Fruit fly (Drosophila melanogaster): ENCODE data around the gene Polr2H.

Polr2H gene

dm6 chr3L:21727013-21727727, 1.6 kb upstream of the Polr2H start (continued):
- TF ChIP-seq Sry-β (GFP tag; optimal IDR thresholded peaks at IDR 0.05) (no peak), CG4617 (GFP tag; optimal IDR thresholded peaks at IDR 0.05; ENCODE audit: borderline replicate concordance) (no peak), pan (optimal IDR thresholded peaks at IDR 0.05) (no peak), pan (GFP tag; optimal IDR thresholded peaks at IDR 0.05 in 1 of 2, IDR thresholded peaks at IDR 0.05 in 1 of 2) (no peak), sd (tag; optimal IDR thresholded peaks at IDR 0.05) (no peak), ac (GFP tag; optimal IDR thresholded peaks at IDR 0.05) (no peak), CG12744 (GFP tag; optimal IDR thresholded peaks at IDR 0.05) (no peak), kni (GFP tag; optimal IDR thresholded peaks at IDR 0.05) (no peak), hb (GFP tag; IDR thresholded peaks at IDR 0.05; ENCODE audit: partially characterized antibody) (no peak), E2f1 (GFP tag; IDR thresholded peaks at IDR 0.05) (no peak), CG9609 (GFP tag; optimal IDR thresholded peaks at IDR 0.05) (no peak), h (optimal IDR thresholded peaks at IDR 0.05) (no peak), CG15601 (tag; optimal IDR thresholded peaks at IDR 0.05) (peak; percentile 4), Dip3 (GFP tag; optimal IDR thresholded peaks at IDR 0.05) (no peak), CG10267 (tag; optimal IDR thresholded peaks at IDR 0.05) (peak; percentile 27), dysf (GFP tag; IDR thresholded peaks at IDR 0.05) (no peak), ATbp (GFP tag; optimal IDR thresholded peaks at IDR 0.05) (peak; percentile 12), nau (GFP tag; optimal IDR thresholded peaks at IDR 0.05) (no peak), ap (GFP tag; IDR thresholded peaks at IDR 0.05) (no peak), CG30020 (tag; optimal IDR thresholded peaks at IDR 0.05) (no peak), Dbx (GFP tag; IDR thresholded peaks at IDR 0.05) (no peak), mirr (GFP tag; optimal IDR thresholded peaks at IDR 0.05) (no peak), CG13424 (tag; optimal IDR thresholded peaks at IDR 0.05) (peak; percentile 35), CG15011 (GFP tag; optimal IDR thresholded peaks at IDR 0.05) (no peak), ara (GFP tag; IDR thresholded peaks at IDR 0.05) (no peak), fd96Cb (tag; optimal IDR thresholded peaks at IDR 0.05) (peak; percentile 38), hkb (optimal IDR thresholded peaks at IDR 0.05) (no peak), hkb (GFP tag; IDR thresholded peaks at IDR 0.05) (no peak), gcm (GFP tag; optimal IDR thresholded peaks at IDR 0.05) (no peak), CG7963 (GFP tag; IDR thresholded peaks at IDR 0.05; ENCODE audit: partially characterized antibody) (no peak), HLH3B (GFP tag; IDR thresholded peaks at IDR 0.05) (no peak), Camta (GFP tag; optimal IDR thresholded peaks at IDR 0.05) (no peak), usp (GFP tag; optimal IDR thresholded peaks at IDR 0.05) (no peak), slou (GFP tag; optimal IDR thresholded peaks at IDR 0.05) (no peak), CG17385 (GFP tag; optimal IDR thresholded peaks at IDR 0.05) (no peak), sr (GFP tag; IDR thresholded peaks at IDR 0.05) (no peak), TFAM (GFP tag; optimal IDR thresholded peaks at IDR 0.05) (no peak), Doc2 (GFP tag; IDR thresholded peaks at IDR 0.05) (no peak), CG11085 (GFP tag; IDR thresholded peaks at IDR 0.05) (no peak), jing (GFP tag; optimal IDR thresholded peaks at IDR 0.05) (no peak), CG6791 (GFP tag; IDR thresholded peaks at IDR 0.05; ENCODE audit: partially characterized antibody) (no peak), CG15514 (GFP tag; optimal IDR thresholded peaks at IDR 0.05) (no peak), CG43689 (GFP tag; IDR thresholded peaks at IDR 0.05) (no peak), CG14441 (GFP tag; IDR thresholded peaks at IDR 0.05) (no peak), lab (GFP tag; optimal IDR thresholded peaks at IDR 0.05) (no peak), tgo (GFP tag; IDR thresholded peaks at IDR 0.05) (no peak), CG13775 (GFP tag; optimal IDR thresholded peaks at IDR 0.05) (no peak), CHES-1-like (GFP tag; optimal IDR thresholded peaks at IDR 0.05) (no peak), CG15073 (GFP tag; optimal IDR thresholded peaks at IDR 0.05) (no peak), Elba2 (GFP tag; optimal IDR thresholded peaks at IDR 0.05) (no peak), esg (GFP tag; conservative IDR thresholded peaks at IDR 0.05) (no peak)

Measured in whole organism, embryonic.